Fruit fly (Drosophila melanogaster) whole organism, embryonic: ENCODE data around the gene CG14966.

ENCODE experiments used
- Ada2b ChIP-seq: fragments of 200-800 bp; sonication (Bioruptor generic); IDR thresholded peaks from 2 replicates; pipeline ENCODE4 v1.3.6; 2022; ENCODE audit warnings: missing biosample characterization, missing genetic modification characterization
- CG10462 ChIP-seq: fragments of 200-800 bp; sonication (Bioruptor generic); optimal IDR thresholded peaks from 2 replicates; lab custom pipeline; 2016; ENCODE audit warnings: missing biosample characterization, missing genetic modification characterization
- CG12071 ChIP-seq: fragments of 200-800 bp; sonication (Bioruptor generic); optimal IDR thresholded peaks from 3 replicates; lab custom pipeline; 2018; ENCODE audit warnings: missing biosample characterization, mild to moderate bottlenecking, missing genetic modification characterization
- CG12391 ChIP-seq: fragments of 200-800 bp; sonication (Bioruptor generic); optimal IDR thresholded peaks from 3 replicates; lab custom pipeline; 2018; ENCODE audit warnings: missing biosample characterization, mild to moderate bottlenecking, missing genetic modification characterization, moderate library complexity
- CG12659 ChIP-seq: fragments of 200-800 bp; sonication (Bioruptor generic); optimal IDR thresholded peaks from 3 replicates; lab custom pipeline; 2017; ENCODE audit warnings: mild to moderate bottlenecking, missing biosample characterization, missing genetic modification reagents, missing genetic modification characterization
- CG13123 ChIP-seq: fragments of 200-800 bp; sonication (Bioruptor generic); optimal IDR thresholded peaks from 2 replicates; lab custom pipeline; 2016; ENCODE audit warnings: missing biosample characterization, missing genetic modification characterization
- CG14050 ChIP-seq: fragments of 200-800 bp; sonication (Bioruptor generic); IDR thresholded peaks from 3 replicates; pipeline ENCODE4 v1.3.6; 2022; ENCODE audit warnings: missing biosample characterization, missing genetic modification characterization
- CG15073 ChIP-seq: fragments of 200-800 bp; sonication (Bioruptor generic); optimal IDR thresholded peaks from 2 replicates; lab custom pipeline; 2016; ENCODE audit warnings: missing biosample characterization, missing genetic modification characterization
- CG15269 ChIP-seq: fragments of 200-800 bp; sonication (Bioruptor generic); optimal IDR thresholded peaks from 2 replicates; lab custom pipeline; 2018; ENCODE audit warnings: missing biosample characterization, mild to moderate bottlenecking, missing genetic modification characterization, moderate library complexity
- CG15479 ChIP-seq: fragments of 200-800 bp; sonication (Bioruptor generic); optimal IDR thresholded peaks from 3 replicates; lab custom pipeline; 2019; ENCODE audit warnings: missing biosample characterization, mild to moderate bottlenecking, missing genetic modification characterization, moderate library complexity
- CG18476 ChIP-seq: fragments of 200-800 bp; sonication (Bioruptor generic); optimal IDR thresholded peaks from 2 replicates; lab custom pipeline; 2016; ENCODE audit warnings: missing biosample characterization, mild to moderate bottlenecking, missing genetic modification characterization
- CG18599 ChIP-seq: fragments of 200-800 bp; sonication (Bioruptor generic); optimal IDR thresholded peaks from 3 replicates; lab custom pipeline; 2017; ENCODE audit warnings: missing biosample characterization, missing genetic modification characterization, mild to moderate bottlenecking, moderate library complexity, missing genetic modification reagents
- CG2116 ChIP-seq: fragments of 200-800 bp; sonication (Bioruptor generic); optimal IDR thresholded peaks from 3 replicates; lab custom pipeline; 2018; ENCODE audit warnings: missing biosample characterization, mild to moderate bottlenecking, missing genetic modification characterization
- CG2202 ChIP-seq: fragments of 200-800 bp; sonication (Bioruptor generic); optimal IDR thresholded peaks from 2 replicates; lab custom pipeline; 2018; ENCODE audit warnings: missing biosample characterization, mild to moderate bottlenecking, missing genetic modification characterization
- CG4282 ChIP-seq: fragments of 200-800 bp; sonication (Bioruptor generic); optimal IDR thresholded peaks from 2 replicates; lab custom pipeline; 2016; ENCODE audit warnings: missing biosample characterization, missing genetic modification characterization
- CG4404 ChIP-seq: fragments of 200-800 bp; sonication (Bioruptor generic); IDR thresholded peaks from 2 replicates; pipeline ENCODE4 v1.3.6; 2022; ENCODE audit warnings: missing biosample characterization, missing genetic modification characterization
- CG4424 ChIP-seq: fragments of 200-800 bp; sonication (Bioruptor generic); optimal IDR thresholded peaks from 3 replicates; lab custom pipeline; 2016; ENCODE audit warnings: missing biosample characterization, missing genetic modification characterization
- CG5953 ChIP-seq: fragments of 200-800 bp; sonication (Bioruptor generic); IDR thresholded peaks from 2 replicates; pipeline ENCODE4 v1.3.6; 2022; ENCODE audit warnings: missing biosample characterization, missing genetic modification characterization
- Eip74EF ChIP-seq, 2 experiments: fragments of 200-800 bp in 1 of 2; fragments of >200 bp in 1 of 2; sonication (Bioruptor generic) in 1 of 2; optimal IDR thresholded peaks; 2 replicates each; lab custom pipeline; 2017 to 2019; ENCODE audit warnings: missing biosample characterization in 2 of 2, missing genetic modification characterization in 2 of 2, mild to moderate bottlenecking in 1 of 2, moderate library complexity in 1 of 2
- Ets65A ChIP-seq: fragments of 200-800 bp; sonication (Bioruptor generic); peaks from one replicate; lab custom pipeline; 2016; ENCODE audit warnings: missing biosample characterization, missing genetic modification characterization
- HHEX ChIP-seq: fragments of 200-800 bp; sonication (Bioruptor generic); optimal IDR thresholded peaks from 3 replicates; lab custom pipeline; 2017; ENCODE audit warnings: missing biosample characterization, mild to moderate bottlenecking, missing genetic modification characterization, missing genetic modification reagents
- Hand ChIP-seq: fragments of 200-800 bp; sonication (Bioruptor generic); optimal IDR thresholded peaks from 2 replicates; lab custom pipeline; 2017; ENCODE audit warnings: mild to moderate bottlenecking, missing biosample characterization, missing genetic modification reagents, missing genetic modification characterization
- Hr51 ChIP-seq, 2 experiments: fragments of 200-800 bp; sonication (Bioruptor generic); optimal IDR thresholded peaks; 2 replicates in 1 of 2; 3 replicates in 1 of 2; lab custom pipeline; 2016 to 2018; ENCODE audit warnings: missing biosample characterization in 2 of 2, missing genetic modification characterization in 2 of 2, mild to moderate bottlenecking in 1 of 2, moderate library complexity in 1 of 2
- Meics ChIP-seq: fragments of 200-800 bp; sonication (Bioruptor generic); optimal IDR thresholded peaks from 2 replicates; lab custom pipeline; 2017; ENCODE audit warnings: missing biosample characterization, mild to moderate bottlenecking, missing genetic modification characterization
- Myb ChIP-seq: fragments of 200-800 bp; sonication (Bioruptor generic); optimal IDR thresholded peaks from 2 replicates; lab custom pipeline; 2016; ENCODE audit warnings: missing biosample characterization, missing genetic modification characterization
- Oli ChIP-seq: fragments of 200-800 bp; sonication (Bioruptor generic); optimal IDR thresholded peaks from 2 replicates; lab custom pipeline; 2018; ENCODE audit warnings: missing biosample characterization, mild to moderate bottlenecking, missing genetic modification characterization, moderate library complexity
- PHDP ChIP-seq: fragments of 200-800 bp; sonication (Bioruptor generic); optimal IDR thresholded peaks from 3 replicates; lab custom pipeline; 2018; ENCODE audit warnings: missing biosample characterization, mild to moderate bottlenecking, missing genetic modification characterization, moderate library complexity
- Sox100B ChIP-seq: fragments of 200-800 bp; sonication (Bioruptor generic); optimal IDR thresholded peaks from 3 replicates; lab custom pipeline; 2018; ENCODE audit warnings: missing biosample characterization, mild to moderate bottlenecking, missing genetic modification characterization
- ap ChIP-seq: fragments of 200-800 bp; sonication (Bioruptor generic); IDR thresholded peaks from 2 replicates; pipeline ENCODE4 v1.3.6; 2022; ENCODE audit warnings: missing biosample characterization, missing genetic modification characterization
- bsh ChIP-seq, 2 experiments: fragments of 200-800 bp; sonication (Bioruptor generic); optimal IDR thresholded peaks; 2 replicates each; lab custom pipeline; 2017 to 2018; ENCODE audit warnings: mild to moderate bottlenecking in 2 of 2, missing biosample characterization in 2 of 2, missing genetic modification characterization in 2 of 2, moderate library complexity in 1 of 2
- cg ChIP-seq: fragments of 200-800 bp; sonication (Bioruptor generic); optimal IDR thresholded peaks from 3 replicates; lab custom pipeline; 2019; ENCODE audit warnings: missing biosample characterization, mild to moderate bottlenecking, missing genetic modification characterization, moderate library complexity
- crol ChIP-seq: fragments of 200-800 bp; sonication (Bioruptor generic); IDR thresholded peaks from 2 replicates; pipeline ENCODE4 v1.3.6; 2022; ENCODE audit warnings: missing biosample characterization, missing genetic modification characterization
- dpn ChIP-seq, 2 experiments: fragments of 200-800 bp; sonication (Bioruptor generic); optimal IDR thresholded peaks; 3 replicates each; lab custom pipeline; 2016; ENCODE audit warnings: missing biosample characterization in 2 of 2, missing genetic modification characterization in 2 of 2
- gce ChIP-seq: fragments of 200-800 bp; sonication (Bioruptor generic); IDR thresholded peaks from 3 replicates; pipeline ENCODE4 v1.3.6; 2022; ENCODE audit warnings: missing biosample characterization, missing genetic modification characterization
- grau ChIP-seq: fragments of 200-800 bp; optimal IDR thresholded peaks from 3 replicates; lab custom pipeline; 2019; ENCODE audit warnings: missing biosample characterization, mild to moderate bottlenecking, missing genetic modification characterization, moderate library complexity
- gt ChIP-seq: fragments of 200-800 bp; sonication (Bioruptor generic); IDR thresholded peaks from 2 replicates; pipeline ENCODE4 v1.3.6; 2022; ENCODE audit warnings: missing biosample characterization, missing genetic modification characterization
- hkb ChIP-seq, 2 experiments: fragments of 200-800 bp in 1 of 2; fragments of >200 bp in 1 of 2; sonication (Bioruptor generic) in 1 of 2; IDR thresholded peaks in 1 of 2; optimal IDR thresholded peaks in 1 of 2; 2 replicates each; pipeline versions ENCODE4 v1.3.6 to Lab custom; 2017 to 2022; ENCODE audit warnings: missing biosample characterization in 1 of 2, missing genetic modification characterization in 1 of 2
- inv ChIP-seq: fragments of 200-800 bp; sonication (Bioruptor generic); IDR thresholded peaks from 2 replicates; pipeline ENCODE4 v1.3.6; 2022; ENCODE audit warnings: missing biosample characterization, missing genetic modification characterization; ENCODE audit not compliant: partially characterized antibody
- lbe ChIP-seq: fragments of 200-800 bp; sonication (Bioruptor generic); optimal IDR thresholded peaks from 2 replicates; lab custom pipeline; 2016; ENCODE audit warnings: missing biosample characterization, mild to moderate bottlenecking, missing genetic modification characterization
- lola ChIP-seq, 3 experiments: fragments of >200 bp in 2 of 3; fragments of 200-800 bp in 1 of 3; sonication (Bioruptor generic) in 1 of 3; optimal IDR thresholded peaks; 2 replicates each; lab custom pipeline; 2017 to 2019; ENCODE audit warnings: missing biosample characterization in 3 of 3, missing genetic modification characterization in 3 of 3, mild to moderate bottlenecking in 1 of 3, moderate library complexity in 1 of 3
- pb ChIP-seq: fragments of 200-800 bp; sonication (Bioruptor generic); optimal IDR thresholded peaks from 3 replicates; lab custom pipeline; 2016; ENCODE audit warnings: missing biosample characterization, missing genetic modification characterization
- row ChIP-seq: fragments of 200-800 bp; sonication (Bioruptor generic); IDR thresholded peaks from 3 replicates; pipeline ENCODE4 v1.3.6; 2022; ENCODE audit warnings: missing biosample characterization, missing genetic modification characterization
- sc ChIP-seq, 3 experiments: fragments of >200 bp in 2 of 3; fragments of 200-800 bp in 1 of 3; sonication (Bioruptor generic) in 1 of 3; optimal IDR thresholded peaks; 2 replicates in 2 of 3; 3 replicates in 1 of 3; lab custom pipeline; 2017; ENCODE audit warnings: mild to moderate bottlenecking in 1 of 3, missing biosample characterization in 1 of 3, missing genetic modification characterization in 1 of 3, missing genetic modification reagents in 1 of 3
- sens-2 ChIP-seq: fragments of 200-800 bp; sonication (Bioruptor generic); IDR thresholded peaks from 2 replicates; pipeline ENCODE4 v1.3.6; 2022; ENCODE audit warnings: missing biosample characterization, missing genetic modification characterization
- trem ChIP-seq: fragments of 200-800 bp; optimal IDR thresholded peaks from 3 replicates; lab custom pipeline; 2019; ENCODE audit warnings: missing biosample characterization, mild to moderate bottlenecking, missing genetic modification characterization, moderate library complexity
- vvl ChIP-seq: fragments of 200-800 bp; sonication (Bioruptor generic); IDR thresholded peaks from 2 replicates; pipeline ENCODE4 v1.3.6; 2022; ENCODE audit warnings: missing biosample characterization, missing genetic modification characterization
- wek ChIP-seq: fragments of 200-800 bp; sonication (Bioruptor generic); optimal IDR thresholded peaks from 3 replicates; lab custom pipeline; 2018; ENCODE audit warnings: missing biosample characterization, mild to moderate bottlenecking, missing genetic modification characterization, moderate library complexity

CG14966 gene

DNA sequence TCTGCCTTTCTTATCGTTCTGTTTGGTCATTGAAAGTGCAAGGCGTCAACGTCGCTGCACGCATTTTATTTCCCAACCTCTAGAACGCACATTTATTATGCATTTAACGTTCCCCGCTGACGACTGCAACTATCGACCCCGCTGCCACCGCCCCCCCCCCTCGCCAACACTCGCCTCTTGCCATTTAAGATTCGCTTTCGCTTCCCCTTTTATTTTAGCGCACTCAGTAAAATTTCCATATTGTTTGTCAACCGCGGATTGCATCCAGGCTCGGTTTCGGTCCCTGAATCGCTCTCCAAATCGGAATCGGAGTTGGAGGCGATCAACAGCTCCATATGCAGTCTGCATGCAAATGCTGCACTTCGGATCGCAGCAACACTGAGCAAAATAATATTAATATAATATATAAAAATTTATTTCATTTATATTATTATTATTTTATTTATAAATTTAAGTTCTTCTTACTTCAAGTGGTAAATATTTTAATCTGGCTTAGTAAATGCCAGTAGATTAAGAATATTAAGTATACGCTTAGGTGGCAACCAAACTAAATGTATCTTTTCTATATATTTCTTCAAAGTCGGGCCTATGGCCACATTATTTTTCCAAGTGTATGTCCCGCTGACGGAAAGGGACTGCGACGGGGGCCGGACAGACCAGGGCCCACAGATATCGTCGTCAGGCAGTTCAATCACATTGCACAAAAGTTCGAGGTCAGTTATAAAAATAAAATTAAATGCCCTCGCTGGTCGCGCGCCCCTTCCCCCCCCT, 43.4 kb upstream of the CG14966 start (continued):
- no peak for TF ChIP-seq CG12659
- TF ChIP-seq inv: no peak
- TF ChIP-seq crol (GFP tag; lab: Robert Waterston, UW): peak; percentile 70
- TF ChIP-seq CG13123 (GFP tag; lab: Kevin White, UChicago): no peak
- TF ChIP-seq CG18599 (GFP tag; lab: Kevin White, UChicago): no peak
- TF ChIP-seq trem (tag; lab: Kevin White, UChicago): peak; percentile 17
- no peak for TF ChIP-seq hkb (optimal IDR thresholded peaks at IDR 0.05; lab: Kevin White, UChicago)
- 0 out of 2 replicates have a peak, but pooled peaks have one; percentile 19 for TF ChIP-seq hkb (GFP tag; IDR thresholded peaks at IDR 0.05; lab: Robert Waterston, UW)
- no peak for TF ChIP-seq CG14050
- no peak for TF ChIP-seq Meics (GFP tag; lab: Kevin White, UChicago)
- no peak for TF ChIP-seq CG12071
- peak in 1 of 2 experiments; percentile 31 for TF ChIP-seq dpn (GFP tag; optimal IDR thresholded peaks at IDR 0.05; lab: Kevin White, UChicago)
- peak; percentile 27 for TF ChIP-seq PHDP (tag; lab: Kevin White, UChicago)
- no peak for TF ChIP-seq Ada2b (GFP tag; lab: Robert Waterston, UW)
- TF ChIP-seq CG2116 (GFP tag; lab: Kevin White, UChicago): no peak
- peak; percentile 3 for TF ChIP-seq CG4424 (GFP tag; lab: Kevin White, UChicago)
- peak; percentile 28 for TF ChIP-seq Sox100B (GFP tag; lab: Kevin White, UChicago)
- no peak for TF ChIP-seq sens-2 (GFP tag; lab: Robert Waterston, UW)
- no peak for TF ChIP-seq gt (GFP tag; lab: Robert Waterston, UW)
- no peak for TF ChIP-seq CG4282
- TF ChIP-seq CG18476: no peak
- peak in 1 of 2 experiments; percentile 65 for TF ChIP-seq Hr51 (GFP tag; optimal IDR thresholded peaks at IDR 0.05; lab: Kevin White, UChicago)
- TF ChIP-seq lbe (GFP tag; lab: Kevin White, UChicago): peak; percentile 94
- no peak for TF ChIP-seq ap (GFP tag; lab: Robert Waterston, UW)
- peak in 1 of 3 experiments; percentile 37 for TF ChIP-seq lola (GFP tag; optimal IDR thresholded peaks at IDR 0.05; lab: Kevin White, UChicago)
- TF ChIP-seq Eip74EF (GFP tag; optimal IDR thresholded peaks at IDR 0.05; lab: Kevin White, UChicago): peak in 1 of 2 experiments; percentile 34
- peak; percentile 51 for TF ChIP-seq Oli (tag; lab: Kevin White, UChicago)
- TF ChIP-seq sc (optimal IDR thresholded peaks at IDR 0.05; lab: Kevin White, UChicago): no peak
- peak; percentile 4 for TF ChIP-seq sc (GFP tag; optimal IDR thresholded peaks at IDR 0.05; lab: Kevin White, UChicago)
- TF ChIP-seq HHEX: no peak
- no peak for TF ChIP-seq Myb (GFP tag; lab: Kevin White, UChicago)
- TF ChIP-seq vvl: peak; percentile 26; the same call in 1 of the 2 replicates
- TF ChIP-seq CG12391 (tag; lab: Kevin White, UChicago): peak; percentile 48
- no peak for TF ChIP-seq CG15479 (GFP tag; lab: Kevin White, UChicago)
- TF ChIP-seq row (GFP tag; lab: Robert Waterston, UW): peak; percentile 25; the same call in 2 of the 3 replicates
- no peak for TF ChIP-seq wek (GFP tag; lab: Kevin White, UChicago)
- peak; percentile 49 for TF ChIP-seq CG15269 (tag; lab: Kevin White, UChicago)
- TF ChIP-seq Ets65A (GFP tag; lab: Kevin White, UChicago): peak; percentile 25
- no peak for TF ChIP-seq CG2202 (tag; lab: Kevin White, UChicago)
- no peak for TF ChIP-seq pb (GFP tag; lab: Kevin White, UChicago)
- TF ChIP-seq CG4404 (GFP tag; lab: Robert Waterston, UW): no peak
- peak; percentile 42 for TF ChIP-seq grau
- no peak for TF ChIP-seq CG10462 (GFP tag; lab: Kevin White, UChicago)
- no peak for TF ChIP-seq Hand (GFP tag; lab: Kevin White, UChicago)
- TF ChIP-seq cg (GFP tag; lab: Kevin White, UChicago): no peak
- TF ChIP-seq bsh (GFP tag; optimal IDR thresholded peaks at IDR 0.05; lab: Kevin White, UChicago): peak; percentile 66 to 92
- TF ChIP-seq CG15073 (GFP tag; lab: Kevin White, UChicago): no peak
- TF ChIP-seq gce (GFP tag; lab: Robert Waterston, UW): no peak
- no peak for TF ChIP-seq CG5953
